Fruit fly (Drosophila melanogaster) whole organism, embryonic: ENCODE results near the gene Rab30.

Experiments used
- Asciz ChIP-seq: fragments of 200-800 bp; sonication (Bioruptor generic); optimal IDR thresholded peaks from 2 replicates; lab custom pipeline; 2017; ENCODE audit warnings: missing biosample characterization, mild to moderate bottlenecking, missing genetic modification characterization, missing genetic modification reagents
- Atf3 ChIP-seq: fragments of 200-800 bp; sonication (Bioruptor generic); optimal IDR thresholded peaks from 3 replicates; lab custom pipeline; 2016; ENCODE audit warnings: missing biosample characterization, missing genetic modification characterization
- Blimp-1 ChIP-seq: fragments of 200-800 bp; sonication (Bioruptor generic); optimal IDR thresholded peaks from 3 replicates; lab custom pipeline; 2018; ENCODE audit warnings: missing biosample characterization, missing genetic modification characterization, mild to moderate bottlenecking, moderate library complexity, missing genetic modification reagents
- BtbVII ChIP-seq: fragments of 200-800 bp; sonication (Bioruptor generic); optimal IDR thresholded peaks from 3 replicates; lab custom pipeline; 2017; ENCODE audit warnings: missing biosample characterization, mild to moderate bottlenecking, missing genetic modification characterization
- CG10321 ChIP-seq: fragments of 200-800 bp; sonication (Bioruptor generic); IDR thresholded peaks from 2 replicates; pipeline ENCODE4 v1.3.6; 2022; ENCODE audit warnings: missing biosample characterization, missing genetic modification characterization
- CG12104 ChIP-seq: fragments of 200-800 bp; sonication (Bioruptor generic); optimal IDR thresholded peaks from 3 replicates; lab custom pipeline; 2016; ENCODE audit warnings: missing biosample characterization, missing genetic modification characterization
- CG12942 ChIP-seq: fragments of 200-800 bp; sonication (Bioruptor generic); optimal IDR thresholded peaks from 3 replicates; lab custom pipeline; 2016; ENCODE audit warnings: missing biosample characterization, missing genetic modification characterization
- CG14441 ChIP-seq: fragments of 200-800 bp; sonication (Bioruptor generic); IDR thresholded peaks from 2 replicates; pipeline ENCODE4 v1.3.6; 2022; ENCODE audit warnings: missing biosample characterization, missing genetic modification characterization
- CG16815 ChIP-seq: fragments of 200-800 bp; sonication (Bioruptor generic); optimal IDR thresholded peaks from 3 replicates; lab custom pipeline; 2017; ENCODE audit warnings: missing biosample characterization, mild to moderate bottlenecking, missing genetic modification characterization
- CG17385 ChIP-seq: fragments of 200-800 bp; sonication (Bioruptor generic); optimal IDR thresholded peaks from 3 replicates; lab custom pipeline; 2018; ENCODE audit warnings: missing biosample characterization, mild to moderate bottlenecking, missing genetic modification characterization
- CG17829 ChIP-seq: fragments of 200-800 bp; optimal IDR thresholded peaks from 2 replicates; lab custom pipeline; 2019; ENCODE audit warnings: missing biosample characterization, mild to moderate bottlenecking, missing genetic modification characterization, moderate library complexity
- CG18599 ChIP-seq: fragments of 200-800 bp; sonication (Bioruptor generic); optimal IDR thresholded peaks from 3 replicates; lab custom pipeline; 2017; ENCODE audit warnings: missing biosample characterization, missing genetic modification characterization, mild to moderate bottlenecking, moderate library complexity, missing genetic modification reagents
- CG18619 ChIP-seq: fragments of 200-800 bp; sonication (Bioruptor generic); optimal IDR thresholded peaks from 3 replicates; lab custom pipeline; 2017; ENCODE audit warnings: missing biosample characterization, mild to moderate bottlenecking, missing genetic modification characterization
- CG2889 ChIP-seq: fragments of 200-800 bp; sonication (Bioruptor generic); IDR thresholded peaks from 3 replicates; pipeline ENCODE4 v1.3.6; 2022; ENCODE audit warnings: missing biosample characterization, missing genetic modification characterization
- CG4404 ChIP-seq: fragments of 200-800 bp; sonication (Bioruptor generic); IDR thresholded peaks from 2 replicates; pipeline ENCODE4 v1.3.6; 2022; ENCODE audit warnings: missing biosample characterization, missing genetic modification characterization
- CG6689 ChIP-seq: fragments of 200-800 bp; sonication (Bioruptor generic); IDR thresholded peaks from 2 replicates; pipeline ENCODE4 v1.3.6; 2022; ENCODE audit warnings: missing biosample characterization, missing genetic modification characterization
- CG6765 ChIP-seq: fragments of 200-800 bp; sonication (Bioruptor generic); optimal IDR thresholded peaks from 3 replicates; lab custom pipeline; 2017; ENCODE audit warnings: missing biosample characterization, mild to moderate bottlenecking, missing genetic modification characterization
- CG7556 ChIP-seq: fragments of 200-800 bp; sonication (Bioruptor generic); optimal IDR thresholded peaks from 2 replicates; lab custom pipeline; 2017; ENCODE audit warnings: missing biosample characterization, mild to moderate bottlenecking, missing genetic modification characterization
- CG7839 ChIP-seq: fragments of 200-800 bp; sonication (Bioruptor generic); optimal IDR thresholded peaks from 3 replicates; lab custom pipeline; 2018; ENCODE audit warnings: missing biosample characterization, mild to moderate bottlenecking, missing genetic modification characterization, moderate library complexity
- CG8281 ChIP-seq: fragments of 200-800 bp; sonication (Bioruptor generic); optimal IDR thresholded peaks from 2 replicates; lab custom pipeline; 2018; ENCODE audit warnings: missing biosample characterization, mild to moderate bottlenecking, missing genetic modification characterization, moderate library complexity
- CG8478 ChIP-seq: fragments of >200 bp; optimal IDR thresholded peaks from 2 replicates; lab custom pipeline; 2018
- CG9817 ChIP-seq: fragments of 200-800 bp; sonication (Bioruptor generic); optimal IDR thresholded peaks from 2 replicates; lab custom pipeline; 2018; ENCODE audit warnings: missing biosample characterization, mild to moderate bottlenecking, missing genetic modification characterization, moderate library complexity
- CG9876 ChIP-seq: fragments of 200-800 bp; sonication (Bioruptor generic); optimal IDR thresholded peaks from 2 replicates; lab custom pipeline; 2016; ENCODE audit warnings: missing biosample characterization, missing genetic modification characterization
- CHES-1-like ChIP-seq: fragments of 200-800 bp; sonication (Bioruptor generic); optimal IDR thresholded peaks from 2 replicates; lab custom pipeline; 2016; ENCODE audit warnings: missing biosample characterization, missing genetic modification characterization
- D19B ChIP-seq: fragments of 200-800 bp; sonication (Bioruptor generic); optimal IDR thresholded peaks from 2 replicates; lab custom pipeline; 2017; ENCODE audit warnings: missing biosample characterization, mild to moderate bottlenecking, missing genetic modification characterization
- Dip3 ChIP-seq: fragments of 200-800 bp; sonication (Bioruptor generic); optimal IDR thresholded peaks from 3 replicates; lab custom pipeline; 2016; ENCODE audit warnings: missing biosample characterization, missing genetic modification characterization
- Eip74EF ChIP-seq, 2 experiments: fragments of 200-800 bp in 1 of 2; fragments of >200 bp in 1 of 2; sonication (Bioruptor generic) in 1 of 2; optimal IDR thresholded peaks; 2 replicates each; lab custom pipeline; 2017 to 2019; ENCODE audit warnings: missing biosample characterization in 2 of 2, missing genetic modification characterization in 2 of 2, mild to moderate bottlenecking in 1 of 2, moderate library complexity in 1 of 2
- Lim3 ChIP-seq: fragments of 200-800 bp; sonication (Bioruptor generic); IDR thresholded peaks from 2 replicates; pipeline ENCODE4 v1.3.6; 2022; ENCODE audit warnings: missing biosample characterization, missing genetic modification characterization
- Meics ChIP-seq: fragments of 200-800 bp; sonication (Bioruptor generic); optimal IDR thresholded peaks from 2 replicates; lab custom pipeline; 2017; ENCODE audit warnings: missing biosample characterization, mild to moderate bottlenecking, missing genetic modification characterization
- Myb ChIP-seq: fragments of 200-800 bp; sonication (Bioruptor generic); optimal IDR thresholded peaks from 2 replicates; lab custom pipeline; 2016; ENCODE audit warnings: missing biosample characterization, missing genetic modification characterization
- NK7.1 ChIP-seq: fragments of 200-800 bp; sonication (Bioruptor generic); optimal IDR thresholded peaks from 3 replicates; lab custom pipeline; 2016; ENCODE audit warnings: missing biosample characterization, missing genetic modification characterization
- Poxn ChIP-seq: fragments of 200-800 bp; sonication (Bioruptor generic); IDR thresholded peaks from 2 replicates; pipeline ENCODE4 v1.3.6; 2022; ENCODE audit warnings: missing biosample characterization, missing genetic modification characterization
- Sin3A ChIP-seq: fragments of >200 bp; optimal IDR thresholded peaks from 2 replicates; lab custom pipeline; 2018
- Sox100B ChIP-seq: fragments of 200-800 bp; sonication (Bioruptor generic); optimal IDR thresholded peaks from 3 replicates; lab custom pipeline; 2018; ENCODE audit warnings: missing biosample characterization, mild to moderate bottlenecking, missing genetic modification characterization
- al ChIP-seq: fragments of 200-800 bp; sonication (Bioruptor generic); IDR thresholded peaks from 2 replicates; pipeline ENCODE4 v1.3.6; 2022; ENCODE audit warnings: missing biosample characterization, missing genetic modification characterization
- ara ChIP-seq: fragments of 200-800 bp; sonication (Bioruptor generic); IDR thresholded peaks from 2 replicates; pipeline ENCODE4 v1.3.6; 2022; ENCODE audit warnings: missing biosample characterization, missing genetic modification characterization
- crol ChIP-seq: fragments of 200-800 bp; sonication (Bioruptor generic); IDR thresholded peaks from 2 replicates; pipeline ENCODE4 v1.3.6; 2022; ENCODE audit warnings: missing biosample characterization, missing genetic modification characterization
- danr ChIP-seq: fragments of 200-800 bp; sonication (Bioruptor generic); IDR thresholded peaks from 2 replicates; pipeline ENCODE4 v1.3.6; 2022; ENCODE audit warnings: missing biosample characterization, missing genetic modification characterization
- fd64A ChIP-seq: fragments of 200-800 bp; sonication (Bioruptor generic); optimal IDR thresholded peaks from 3 replicates; lab custom pipeline; 2018; ENCODE audit warnings: missing biosample characterization, mild to moderate bottlenecking, missing genetic modification characterization
- fu2 ChIP-seq: fragments of 200-800 bp; sonication (Bioruptor generic); optimal IDR thresholded peaks from 2 replicates; lab custom pipeline; 2016; ENCODE audit warnings: missing biosample characterization, missing genetic modification characterization
- gsb ChIP-seq: fragments of 200-800 bp; sonication (Bioruptor generic); IDR thresholded peaks from 2 replicates; pipeline ENCODE4 v1.3.6; 2022; ENCODE audit warnings: missing biosample characterization, missing genetic modification characterization
- h ChIP-seq: fragments of >200 bp; optimal IDR thresholded peaks from 2 replicates; lab custom pipeline; 2017
- ham ChIP-seq: fragments of 200-800 bp; sonication (Bioruptor generic); IDR thresholded peaks from 2 replicates; pipeline ENCODE4 v1.3.6; 2022; ENCODE audit warnings: missing biosample characterization, missing genetic modification characterization
- kni ChIP-seq: fragments of 200-800 bp; sonication (Bioruptor generic); optimal IDR thresholded peaks from 3 replicates; lab custom pipeline; 2017; ENCODE audit warnings: mild to moderate bottlenecking, missing biosample characterization, missing genetic modification reagents, missing genetic modification characterization
- knrl ChIP-seq: fragments of 200-800 bp; sonication (Bioruptor generic); IDR thresholded peaks from 3 replicates; pipeline ENCODE4 v1.3.6; 2022; ENCODE audit warnings: missing biosample characterization, missing genetic modification characterization; ENCODE audit not compliant: partially characterized antibody
- lola ChIP-seq, 3 experiments: fragments of >200 bp in 2 of 3; fragments of 200-800 bp in 1 of 3; sonication (Bioruptor generic) in 1 of 3; optimal IDR thresholded peaks; 2 replicates each; lab custom pipeline; 2017 to 2019; ENCODE audit warnings: missing biosample characterization in 3 of 3, missing genetic modification characterization in 3 of 3, mild to moderate bottlenecking in 1 of 3, moderate library complexity in 1 of 3
- run ChIP-seq: fragments of 200-800 bp; sonication (Bioruptor generic); optimal IDR thresholded peaks from 3 replicates; lab custom pipeline; 2018; ENCODE audit warnings: missing biosample characterization, mild to moderate bottlenecking, missing genetic modification characterization
- sens ChIP-seq: fragments of 200-800 bp; sonication (Bioruptor generic); peaks from one replicate; lab custom pipeline; 2016; ENCODE audit warnings: missing biosample characterization, missing genetic modification characterization
- seq ChIP-seq: fragments of 200-800 bp; sonication (Bioruptor generic); IDR thresholded peaks from 2 replicates; pipeline ENCODE4 v1.3.6; 2022; ENCODE audit warnings: missing biosample characterization, missing genetic modification characterization
- tio ChIP-seq: fragments of 200-800 bp; sonication (Bioruptor generic); optimal IDR thresholded peaks from 2 replicates; lab custom pipeline; 2017; ENCODE audit warnings: missing biosample characterization, missing genetic modification characterization, inconsistent platforms
- vfl ChIP-seq: fragments of 200-800 bp; sonication (Bioruptor generic); optimal IDR thresholded peaks from 2 replicates; lab custom pipeline; 2016; ENCODE audit warnings: missing biosample characterization, missing genetic modification characterization

Gene Rab30

dm6 chr2L:7042150-7042811 is 9.9 kb upstream of the Rab30 start (continued):
- TF ChIP-seq CG17385, result peak; percentile 57
- peak; percentile 12; the same call in 1 of the 2 replicates for TF ChIP-seq ara
- peak; percentile 36 for TF ChIP-seq al (GFP tag; lab: Robert Waterston, UW)
- peak; percentile 20 for TF ChIP-seq CG18619 (GFP tag; lab: Kevin White, UChicago)
- peak; percentile 48 for TF ChIP-seq Meics (GFP tag; lab: Kevin White, UChicago)
- TF ChIP-seq lola (GFP tag; optimal IDR thresholded peaks at IDR 0.05; lab: Kevin White, UChicago), result no peak
- no peak for TF ChIP-seq ham (GFP tag; lab: Robert Waterston, UW)
- peak; percentile 41 for TF ChIP-seq CG17829 (tag; lab: Kevin White, UChicago)
- TF ChIP-seq CG10321 (GFP tag; lab: Robert Waterston, UW), result 0 out of 2 replicates have a peak, but pooled peaks have one; percentile 6
- peak; percentile 73 for TF ChIP-seq CHES-1-like (GFP tag; lab: Kevin White, UChicago)
- TF ChIP-seq Lim3 (GFP tag; lab: Robert Waterston, UW), result no peak
- no peak for TF ChIP-seq kni
- TF ChIP-seq run (tag; lab: Kevin White, UChicago), result no peak
- peak; percentile 9 for TF ChIP-seq Blimp-1 (GFP tag; lab: Kevin White, UChicago)
- no peak for TF ChIP-seq fd64A (GFP tag; lab: Kevin White, UChicago)
- no peak for TF ChIP-seq CG16815 (GFP tag; lab: Kevin White, UChicago)
- no peak for TF ChIP-seq Dip3
- TF ChIP-seq CG7839 (tag; lab: Kevin White, UChicago), result peak; percentile 61
- TF ChIP-seq CG7556 (GFP tag; lab: Kevin White, UChicago), result peak; percentile 64
- TF ChIP-seq sens, result peak; percentile 83
- TF ChIP-seq tio (GFP tag; lab: Kevin White, UChicago), result no peak
- TF ChIP-seq CG8281 (tag; lab: Kevin White, UChicago), result no peak
- TF ChIP-seq NK7.1, result peak; percentile 21
- no peak for TF ChIP-seq CG12942
- peak; percentile 44 for TF ChIP-seq Sin3A
- no peak for TF ChIP-seq CG4404 (GFP tag; lab: Robert Waterston, UW)
- peak; percentile 28 for TF ChIP-seq fu2
- peak; percentile 9 for TF ChIP-seq Atf3 (GFP tag; lab: Kevin White, UChicago)
- TF ChIP-seq seq (GFP tag; lab: Robert Waterston, UW), result peak; percentile 60; the same call in 1 of the 2 replicates
- peak; percentile 92 for TF ChIP-seq crol
- peak; percentile 57 for TF ChIP-seq CG18599 (GFP tag; lab: Kevin White, UChicago)
- 0 out of 2 replicates have a peak, but pooled peaks have one; percentile 42 for TF ChIP-seq CG6689 (GFP tag; lab: Robert Waterston, UW)
- TF ChIP-seq Asciz (GFP tag; lab: Kevin White, UChicago), result peak; percentile 22
- TF ChIP-seq BtbVII (GFP tag; lab: Kevin White, UChicago), result no peak
- no peak for TF ChIP-seq h
- peak; percentile 62; the same call in 1 of the 3 replicates for TF ChIP-seq CG2889
- TF ChIP-seq D19B, result no peak
- peak; percentile 68 for TF ChIP-seq CG6765 (GFP tag; lab: Kevin White, UChicago)
- peak; percentile 12 for TF ChIP-seq CG12104 (GFP tag; lab: Kevin White, UChicago)
- peak; percentile 76 for TF ChIP-seq Myb (GFP tag; lab: Kevin White, UChicago)
- TF ChIP-seq CG9876 (GFP tag; lab: Kevin White, UChicago), result no peak
- peak in 1 of 2 experiments; percentile 47 for TF ChIP-seq Eip74EF (GFP tag; optimal IDR thresholded peaks at IDR 0.05; lab: Kevin White, UChicago)
- peak; percentile 34 for TF ChIP-seq vfl (GFP tag; lab: Kevin White, UChicago)
- TF ChIP-seq Poxn (GFP tag; lab: Robert Waterston, UW), result no peak
- TF ChIP-seq CG9817, result peak; percentile 23
- TF ChIP-seq CG8478 (lab: Kevin White, UChicago), result no peak
- TF ChIP-seq gsb (GFP tag; lab: Robert Waterston, UW), result peak; percentile 26; the same call in 1 of the 2 replicates
- peak; percentile 68 for TF ChIP-seq CG14441 (GFP tag; lab: Robert Waterston, UW)
- TF ChIP-seq danr (GFP tag; lab: Robert Waterston, UW), result 0 out of 2 replicates have a peak, but pooled peaks have one; percentile 11
- TF ChIP-seq knrl (GFP tag; lab: Robert Waterston, UW), result peak; percentile 55
- TF ChIP-seq Sox100B (GFP tag; lab: Kevin White, UChicago), result peak; percentile 33
